Worm (Caenorhabditis elegans) whole organism, L3 larva: ENCODE measurements around the gene F09E10.5.

Experiments used
- R02D3.7 ChIP-seq: fragments of 150-350 bp; optimal IDR thresholded peaks from 2 replicates; lab custom pipeline; 2014; ENCODE audit warnings: missing biosample characterization, missing genetic modification characterization
- ZK546.5 ChIP-seq: sonication (generic microtip); optimal IDR thresholded peaks from 2 replicates; lab custom pipeline; 2017; ENCODE audit warnings: missing biosample characterization, missing genetic modification characterization
- aly-2 ChIP-seq: fragments of 150-350 bp; optimal IDR thresholded peaks from 2 replicates; lab custom pipeline; 2014; ENCODE audit warnings: missing biosample characterization, missing genetic modification characterization
- ama-1 ChIP-seq: fragments of 150-350 bp; optimal IDR thresholded peaks from 2 replicates; lab custom pipeline; 2018
- ceh-16 ChIP-seq: sonication (generic microtip); optimal IDR thresholded peaks from 2 replicates; lab custom pipeline; 2017; ENCODE audit warnings: missing biosample characterization, missing genetic modification characterization
- ceh-28 ChIP-seq: fragments of 150-350 bp; optimal IDR thresholded peaks from 2 replicates; lab custom pipeline; 2014; ENCODE audit warnings: missing biosample characterization, missing genetic modification reagents, missing genetic modification characterization
- ceh-82 ChIP-seq: fragments of 150-350 bp; optimal IDR thresholded peaks from 2 replicates; lab custom pipeline; 2014; ENCODE audit warnings: missing biosample characterization, missing genetic modification characterization
- ceh-9 ChIP-seq: sonication (generic microtip); optimal IDR thresholded peaks from 2 replicates; lab custom pipeline; 2018; ENCODE audit warnings: missing biosample characterization, missing genetic modification characterization
- daf-12 ChIP-seq: fragments of 150-350 bp; optimal IDR thresholded peaks from 2 replicates; lab custom pipeline; 2014; ENCODE audit warnings: missing biosample characterization, missing genetic modification reagents, missing genetic modification characterization
- egl-5 ChIP-seq: fragments of 150-350 bp; optimal IDR thresholded peaks from 2 replicates; lab custom pipeline; 2017; ENCODE audit warnings: missing biosample characterization, missing genetic modification reagents, missing genetic modification characterization, inconsistent platforms
- elt-1 ChIP-seq: fragments of 150-350 bp; optimal IDR thresholded peaks from 2 replicates; lab custom pipeline; 2014; ENCODE audit warnings: missing biosample characterization, missing genetic modification characterization
- elt-2 ChIP-seq: sonication (generic microtip); optimal IDR thresholded peaks from 2 replicates; lab custom pipeline; 2016; ENCODE audit warnings: missing genetic modification reagents, mild to moderate bottlenecking, missing genetic modification characterization, missing compliant biosample characterization
- elt-3 ChIP-seq, 3 experiments: fragments of 150-350 bp in 1 of 3; sonication (generic microtip) in 2 of 3; optimal IDR thresholded peaks; 2 replicates in 2 of 3; 4 replicates in 1 of 3; lab custom pipeline; 2014 to 2017; ENCODE audit warnings: missing biosample characterization in 3 of 3, missing genetic modification characterization in 3 of 3
- eor-1 ChIP-seq, 2 experiments: fragments of 150-350 bp; optimal IDR thresholded peaks; 2 replicates each; lab custom pipeline; 2014 to 2018; ENCODE audit warnings: missing biosample characterization in 2 of 2, missing genetic modification characterization in 2 of 2
- fkh-10 ChIP-seq: sonication (generic microtip); optimal IDR thresholded peaks from 2 replicates; lab custom pipeline; 2017; ENCODE audit warnings: missing biosample characterization, missing genetic modification reagents, missing genetic modification characterization
- fos-1 ChIP-seq: fragments of 150-350 bp; optimal IDR thresholded peaks from 2 replicates; lab custom pipeline; 2014; ENCODE audit warnings: missing biosample characterization, missing genetic modification characterization
- hmg-11 ChIP-seq: sonication (generic microtip); optimal IDR thresholded peaks from 2 replicates; lab custom pipeline; 2016; ENCODE audit warnings: missing genetic modification characterization, missing compliant biosample characterization
- jun-1 ChIP-seq: fragments of 150-350 bp; optimal IDR thresholded peaks from 2 replicates; lab custom pipeline; 2014; ENCODE audit warnings: missing biosample characterization, missing genetic modification reagents, missing genetic modification characterization
- lin-15B ChIP-seq: fragments of 150-350 bp; optimal IDR thresholded peaks from 2 replicates; lab custom pipeline; 2014; ENCODE audit warnings: missing biosample characterization, missing genetic modification characterization
- lin-39 ChIP-seq: fragments of 150-350 bp; optimal IDR thresholded peaks from 2 replicates; lab custom pipeline; 2018; ENCODE audit warnings: missing biosample characterization, missing genetic modification reagents, missing genetic modification characterization
- lsy-12 ChIP-seq: sonication (generic microtip); optimal IDR thresholded peaks from 2 replicates; lab custom pipeline; 2016; ENCODE audit warnings: mild to moderate bottlenecking, missing genetic modification characterization, missing compliant biosample characterization
- mdl-1 ChIP-seq: fragments of 150-350 bp; optimal IDR thresholded peaks from 2 replicates; lab custom pipeline; 2014; ENCODE audit warnings: missing biosample characterization, missing genetic modification characterization
- mml-1 ChIP-seq: fragments of 150-350 bp; sonication (generic microtip); optimal IDR thresholded peaks from 3 replicates; lab custom pipeline; 2014; ENCODE audit warnings: missing biosample characterization, missing genetic modification characterization
- nfya-1 ChIP-seq: sonication (generic microtip); optimal IDR thresholded peaks from 2 replicates; lab custom pipeline; 2017; ENCODE audit warnings: missing genetic modification characterization, mild to moderate bottlenecking, missing compliant biosample characterization, antibody characterized with exemption, moderate library complexity; ENCODE audit not compliant: insufficient read depth
- nhr-11 ChIP-seq: fragments of 150-350 bp; optimal IDR thresholded peaks from 2 replicates; lab custom pipeline; 2014; ENCODE audit warnings: missing biosample characterization, missing genetic modification characterization
- nhr-12 ChIP-seq: fragments of 150-350 bp; optimal IDR thresholded peaks from 2 replicates; lab custom pipeline; 2014; ENCODE audit warnings: missing biosample characterization, missing genetic modification characterization
- nhr-23 ChIP-seq: fragments of 150-350 bp; optimal IDR thresholded peaks from 2 replicates; lab custom pipeline; 2014; ENCODE audit warnings: missing biosample characterization, missing genetic modification reagents, missing genetic modification characterization
- nhr-237 ChIP-seq: fragments of 150-350 bp; optimal IDR thresholded peaks from 2 replicates; lab custom pipeline; 2014; ENCODE audit warnings: missing biosample characterization, missing genetic modification characterization
- nhr-25 ChIP-seq: sonication (generic microtip); optimal IDR thresholded peaks from 2 replicates; lab custom pipeline; 2017; ENCODE audit warnings: missing biosample characterization, missing genetic modification characterization
- nhr-28 ChIP-seq: fragments of 150-350 bp; optimal IDR thresholded peaks from 2 replicates; lab custom pipeline; 2014; ENCODE audit warnings: missing biosample characterization, missing genetic modification characterization
- nhr-43 ChIP-seq: sonication (generic microtip); optimal IDR thresholded peaks from 2 replicates; lab custom pipeline; 2016; ENCODE audit warnings: mild to moderate bottlenecking, missing genetic modification characterization, missing compliant biosample characterization; ENCODE audit not compliant: poor library complexity, severe bottlenecking
- nhr-76 ChIP-seq: fragments of 150-350 bp; sonication (generic microtip); optimal IDR thresholded peaks from 5 replicates; lab custom pipeline; 2014; ENCODE audit warnings: missing biosample characterization, missing genetic modification characterization
- nhr-77 ChIP-seq: fragments of 150-350 bp; optimal IDR thresholded peaks from 2 replicates; lab custom pipeline; 2014; ENCODE audit warnings: missing biosample characterization, missing genetic modification characterization
- pha-4 ChIP-seq: fragments of 150-350 bp; optimal IDR thresholded peaks from 2 replicates; lab custom pipeline; 2014; ENCODE audit warnings: missing biosample characterization, missing genetic modification reagents, missing genetic modification characterization
- pqm-1 ChIP-seq: fragments of 150-350 bp; optimal IDR thresholded peaks from 2 replicates; lab custom pipeline; 2017; ENCODE audit warnings: missing biosample characterization, missing genetic modification characterization, inconsistent platforms
- sea-2 ChIP-seq: fragments of 150-350 bp; sonication (generic microtip); optimal IDR thresholded peaks from 4 replicates; lab custom pipeline; 2014; ENCODE audit warnings: missing biosample characterization, missing genetic modification reagents, missing genetic modification characterization
- skn-1 ChIP-seq: fragments of 150-350 bp; optimal IDR thresholded peaks from 2 replicates; lab custom pipeline; 2014; ENCODE audit warnings: missing biosample characterization, missing genetic modification characterization
- snpc-4 ChIP-seq: fragments of 150-350 bp; optimal IDR thresholded peaks from 2 replicates; lab custom pipeline; 2014; ENCODE audit warnings: missing biosample characterization, missing genetic modification characterization
- tbx-2 ChIP-seq: sonication (generic microtip); optimal IDR thresholded peaks from 2 replicates; lab custom pipeline; 2016; ENCODE audit warnings: mild to moderate bottlenecking, missing genetic modification characterization, missing compliant biosample characterization
- unc-39 ChIP-seq: sonication (generic microtip); optimal IDR thresholded peaks from 4 replicates; lab custom pipeline; 2017; ENCODE audit warnings: missing biosample characterization, missing genetic modification characterization
- unc-62 ChIP-seq: fragments of 150-350 bp; sonication (generic microtip); optimal IDR thresholded peaks from 4 replicates; lab custom pipeline; 2014; ENCODE audit warnings: missing biosample characterization, missing genetic modification reagents, missing genetic modification characterization

Gene F09E10.5

ce11 chrX:1517519-1517918, 23.4 kb upstream of the F09E10.5 start:
- no peak for TF ChIP-seq nhr-28 (tag; lab: Kevin White, UChicago)
- no peak for TF ChIP-seq eor-1 (tag; optimal IDR thresholded peaks at IDR 0.05; lab: Kevin White, UChicago)
- TF ChIP-seq snpc-4 (tag; lab: Kevin White, UChicago), result no peak
- peak; percentile 1 for TF ChIP-seq nhr-23 (tag; lab: Kevin White, UChicago)
- no peak for TF ChIP-seq ceh-82
- TF ChIP-seq nfya-1 (tag; lab: Kevin White, UChicago), result no peak
- TF ChIP-seq elt-2 (tag; lab: Kevin White, UChicago), result no peak
- no peak for TF ChIP-seq fos-1 (tag; lab: Kevin White, UChicago)
- no peak for TF ChIP-seq jun-1
- TF ChIP-seq nhr-77 (tag; lab: Kevin White, UChicago), result no peak
- TF ChIP-seq unc-62 (GFP tag; lab: Kevin White, UChicago), result no peak
- peak; percentile 3 for TF ChIP-seq hmg-11 (tag; lab: Kevin White, UChicago)

ce11 chrX:1516574-1516973, 22.4 kb upstream of the F09E10.5 start:
- TF ChIP-seq daf-12 (tag; lab: Kevin White, UChicago) (no peak), snpc-4 (tag; lab: Kevin White, UChicago) (peak; percentile 16)

ce11 chrX:1513153-1513552, 19.0 kb upstream of the F09E10.5 start:
- TF ChIP-seq daf-12 (tag; lab: Kevin White, UChicago) (no peak), elt-2 (tag; lab: Kevin White, UChicago) (no peak), nfya-1 (tag; lab: Kevin White, UChicago) (no peak), tbx-2 (no peak), unc-39 (tag; lab: Kevin White, UChicago) (no peak), ceh-9 (tag; lab: Kevin White, UChicago) (no peak), unc-62 (GFP tag; lab: Kevin White, UChicago) (no peak), mml-1 (tag; lab: Kevin White, UChicago) (no peak)

DNA sequence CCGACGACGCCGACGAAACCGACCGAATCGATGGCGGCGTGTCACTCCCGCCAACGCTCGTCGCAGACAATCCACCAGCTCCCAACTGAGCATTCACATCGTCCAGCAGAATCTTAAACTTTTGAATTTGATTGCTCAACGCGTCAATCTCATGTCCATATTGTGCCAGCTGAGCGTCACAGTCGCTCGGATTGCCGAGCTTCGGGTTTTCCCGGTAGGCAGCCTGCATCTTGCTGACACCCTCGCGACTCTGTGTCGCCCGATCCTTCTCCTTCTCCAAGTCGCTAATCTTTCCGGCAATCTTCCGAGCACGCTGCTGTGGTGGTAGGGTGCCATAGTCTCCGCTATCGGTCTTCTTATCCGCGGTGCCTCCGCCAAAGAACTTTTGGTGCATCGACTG, 18.2 kb upstream of the F09E10.5 start:
- TF ChIP-seq fos-1 (tag; lab: Kevin White, UChicago), result no peak
- no peak for TF ChIP-seq lin-39 (tag; lab: Kevin White, UChicago)
- TF ChIP-seq hmg-11 (tag; lab: Kevin White, UChicago), result no peak
- no peak for TF ChIP-seq ama-1
- no peak for TF ChIP-seq skn-1 (tag; lab: Kevin White, UChicago)
- TF ChIP-seq R02D3.7, result no peak
- TF ChIP-seq elt-1 (tag; lab: Kevin White, UChicago), result no peak
- TF ChIP-seq nhr-43 (tag; lab: Kevin White, UChicago), result no peak
- TF ChIP-seq lin-15B (tag; lab: Kevin White, UChicago), result no peak
- no peak for TF ChIP-seq nhr-23 (tag; lab: Kevin White, UChicago)
- no peak for TF ChIP-seq ceh-28 (tag; lab: Kevin White, UChicago)
- TF ChIP-seq nhr-76 (tag; lab: Kevin White, UChicago), result no peak
- no peak for TF ChIP-seq snpc-4 (tag; lab: Kevin White, UChicago)
- no peak for TF ChIP-seq nhr-12
- no peak for TF ChIP-seq nhr-77 (tag; lab: Kevin White, UChicago)
- TF ChIP-seq nhr-237 (tag; lab: Kevin White, UChicago), result no peak
- no peak for TF ChIP-seq ZK546.5 (tag; lab: Kevin White, UChicago)
- no peak for TF ChIP-seq sea-2 (GFP tag; lab: Kevin White, UChicago)

ce11 chrX:1504529-1505080, 10.4 kb upstream of the F09E10.5 start:
- TF ChIP-seq ama-1 (peak; percentile 100), egl-5 (peak; percentile 40), lsy-12 (peak; percentile 60), ceh-16 (tag; lab: Kevin White, UChicago) (no peak), lin-15B (tag; lab: Kevin White, UChicago) (peak; percentile 27), tbx-2 (peak; percentile 31), hmg-11 (tag; lab: Kevin White, UChicago) (no peak), jun-1 (peak; percentile 94), nhr-43 (tag; lab: Kevin White, UChicago) (peak; percentile 83), skn-1 (tag; lab: Kevin White, UChicago) (peak; percentile 20), mdl-1 (tag; lab: Kevin White, UChicago) (peak; percentile 9), pha-4 (tag; lab: Kevin White, UChicago) (peak; percentile 100), aly-2 (no peak), R02D3.7 (peak; percentile 26), nfya-1 (tag; lab: Kevin White, UChicago) (peak; percentile 49), lin-39 (tag; lab: Kevin White, UChicago) (peak; percentile 21), elt-1 (tag; lab: Kevin White, UChicago) (peak; percentile 62), nhr-23 (tag; lab: Kevin White, UChicago) (peak; percentile 77), eor-1 (tag; optimal IDR thresholded peaks at IDR 0.05; lab: Kevin White, UChicago) (peak in 1 of 2 experiments; percentile 66), nhr-12 (no peak), fkh-10 (GFP tag; lab: Kevin White, UChicago) (no peak), elt-3 (tag; optimal IDR thresholded peaks at IDR 0.05; lab: Kevin White, UChicago) (no peak), pqm-1 (tag; lab: Kevin White, UChicago) (peak; percentile 95), elt-2 (tag; lab: Kevin White, UChicago) (peak; percentile 93), ceh-28 (tag; lab: Kevin White, UChicago) (peak; percentile 66), nhr-25 (peak; percentile 83), nhr-11 (peak; percentile 87)
